Worm (Caenorhabditis elegans): ENCODE measurements around the gene srd-25.
A peak's percentile ranks its signal among the peaks of the same experiment; 100 is the strongest.

DNA sequence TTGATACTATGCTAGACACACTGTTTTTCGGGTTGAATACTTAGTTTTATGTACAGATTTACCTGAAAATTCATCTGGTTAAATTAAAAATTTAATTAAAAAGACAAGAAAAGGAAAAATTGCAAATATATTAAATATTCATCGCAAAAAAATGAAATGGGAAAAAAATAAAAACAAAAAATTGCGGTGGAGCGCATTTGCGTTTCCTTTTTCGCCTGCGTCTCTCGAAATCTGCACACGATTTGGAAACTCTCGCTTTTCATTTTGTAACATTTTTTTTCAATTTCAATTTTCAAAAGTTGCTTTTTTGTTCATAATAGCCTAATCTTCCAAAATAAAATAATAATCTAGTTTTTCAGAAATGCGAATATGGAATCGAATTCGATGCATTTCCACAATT lies 44.2 kb upstream of the srd-25 start, which contains the start of the genes F19F10.11 and C50E3.5:
- TF ChIP-seq him-1 (tag; optimal IDR thresholded peaks at IDR 0.05) = no peak
- TF ChIP-seq dao-5 (tag; optimal IDR thresholded peaks at IDR 0.05) = no peak
- TF ChIP-seq W03F9.2 (tag; optimal IDR thresholded peaks at IDR 0.05) = peak; percentile 64

All from whole organism, L4/young adult.